Fruit fly (Drosophila melanogaster) whole organism, embryonic: ENCODE data around the gene Eip75B.

Experiments used
- Adf1 ChIP-seq: fragments of 200-800 bp; sonication (Bioruptor generic); IDR thresholded peaks from 2 replicates; pipeline ENCODE4 v1.3.6; 2022; ENCODE audit warnings: missing biosample characterization, missing genetic modification characterization
- BEAF-32 ChIP-seq: fragments of 200-800 bp; sonication (Bioruptor generic); optimal IDR thresholded peaks from 3 replicates; lab custom pipeline; 2017; ENCODE audit warnings: missing biosample characterization, missing genetic modification characterization, mild to moderate bottlenecking, moderate library complexity, missing genetic modification reagents
- CG10543 ChIP-seq: fragments of 200-800 bp; sonication (Bioruptor generic); optimal IDR thresholded peaks from 3 replicates; lab custom pipeline; 2017; ENCODE audit warnings: missing biosample characterization, mild to moderate bottlenecking, missing genetic modification characterization, moderate library complexity
- CG12391 ChIP-seq: fragments of 200-800 bp; sonication (Bioruptor generic); optimal IDR thresholded peaks from 3 replicates; lab custom pipeline; 2018; ENCODE audit warnings: missing biosample characterization, mild to moderate bottlenecking, missing genetic modification characterization, moderate library complexity
- CG12942 ChIP-seq: fragments of 200-800 bp; sonication (Bioruptor generic); optimal IDR thresholded peaks from 3 replicates; lab custom pipeline; 2016; ENCODE audit warnings: missing biosample characterization, missing genetic modification characterization
- CG13775 ChIP-seq: fragments of 200-800 bp; sonication (Bioruptor generic); optimal IDR thresholded peaks from 3 replicates; lab custom pipeline; 2017; ENCODE audit warnings: missing biosample characterization, mild to moderate bottlenecking, missing genetic modification characterization
- CG13894 ChIP-seq: fragments of 200-800 bp; sonication (Bioruptor generic); optimal IDR thresholded peaks from 3 replicates; lab custom pipeline; 2018; ENCODE audit warnings: missing biosample characterization, mild to moderate bottlenecking, missing genetic modification characterization, moderate library complexity
- CG1603 ChIP-seq: fragments of 200-800 bp; sonication (Bioruptor generic); optimal IDR thresholded peaks from 2 replicates; lab custom pipeline; 2019; ENCODE audit warnings: missing biosample characterization, mild to moderate bottlenecking, missing genetic modification characterization, moderate library complexity
- CG1832 ChIP-seq: fragments of 200-800 bp; sonication (Bioruptor generic); optimal IDR thresholded peaks from 2 replicates; lab custom pipeline; 2017; ENCODE audit warnings: missing biosample characterization, mild to moderate bottlenecking, missing genetic modification characterization, inconsistent platforms
- CG18599 ChIP-seq: fragments of 200-800 bp; sonication (Bioruptor generic); optimal IDR thresholded peaks from 3 replicates; lab custom pipeline; 2017; ENCODE audit warnings: missing biosample characterization, missing genetic modification characterization, mild to moderate bottlenecking, moderate library complexity, missing genetic modification reagents
- CG2120 ChIP-seq: fragments of 200-800 bp; sonication (Bioruptor generic); optimal IDR thresholded peaks from 3 replicates; lab custom pipeline; 2016; ENCODE audit warnings: missing biosample characterization, missing genetic modification characterization
- CG31388 ChIP-seq: fragments of 200-800 bp; sonication (Bioruptor generic); optimal IDR thresholded peaks from 2 replicates; lab custom pipeline; 2016; ENCODE audit warnings: missing biosample characterization, missing genetic modification characterization
- CG32532 ChIP-seq: fragments of 200-800 bp; sonication (Bioruptor generic); IDR thresholded peaks from 2 replicates; pipeline ENCODE4 v1.3.6; 2022; ENCODE audit warnings: missing biosample characterization, missing genetic modification characterization
- CG4282 ChIP-seq: fragments of 200-800 bp; sonication (Bioruptor generic); optimal IDR thresholded peaks from 2 replicates; lab custom pipeline; 2016; ENCODE audit warnings: missing biosample characterization, missing genetic modification characterization
- CG4424 ChIP-seq: fragments of 200-800 bp; sonication (Bioruptor generic); optimal IDR thresholded peaks from 3 replicates; lab custom pipeline; 2016; ENCODE audit warnings: missing biosample characterization, missing genetic modification characterization
- CG4617 ChIP-seq: fragments of 200-800 bp; sonication (Bioruptor generic); optimal IDR thresholded peaks from 3 replicates; lab custom pipeline; 2016; ENCODE audit warnings: missing biosample characterization, missing genetic modification characterization, borderline replicate concordance
- CG4707 ChIP-seq: fragments of 200-800 bp; sonication (Bioruptor generic); optimal IDR thresholded peaks from 2 replicates; lab custom pipeline; 2018; ENCODE audit warnings: missing biosample characterization, mild to moderate bottlenecking, missing genetic modification characterization, moderate library complexity
- CG4820 ChIP-seq: fragments of 200-800 bp; sonication (Bioruptor generic); optimal IDR thresholded peaks from 3 replicates; lab custom pipeline; 2016; ENCODE audit warnings: missing biosample characterization, missing genetic modification characterization
- CG6683 ChIP-seq: fragments of 200-800 bp; sonication (Bioruptor generic); optimal IDR thresholded peaks from 2 replicates; lab custom pipeline; 2017; ENCODE audit warnings: missing biosample characterization, mild to moderate bottlenecking, missing genetic modification characterization, missing genetic modification reagents
- CG7372 ChIP-seq: fragments of 200-800 bp; sonication (Bioruptor generic); IDR thresholded peaks from 2 replicates; pipeline ENCODE4 v1.3.6; 2022; ENCODE audit warnings: missing biosample characterization, missing genetic modification characterization
- CG7839 ChIP-seq: fragments of 200-800 bp; sonication (Bioruptor generic); optimal IDR thresholded peaks from 3 replicates; lab custom pipeline; 2018; ENCODE audit warnings: missing biosample characterization, mild to moderate bottlenecking, missing genetic modification characterization, moderate library complexity
- CG7987 ChIP-seq: fragments of 200-800 bp; sonication (Bioruptor generic); optimal IDR thresholded peaks from 2 replicates; lab custom pipeline; 2018; ENCODE audit warnings: missing biosample characterization, mild to moderate bottlenecking, missing genetic modification characterization, moderate library complexity
- CG9609 ChIP-seq: fragments of 200-800 bp; sonication (Bioruptor generic); optimal IDR thresholded peaks from 3 replicates; lab custom pipeline; 2016; ENCODE audit warnings: missing biosample characterization, missing genetic modification characterization
- CG9797 ChIP-seq: fragments of 200-800 bp; sonication (Bioruptor generic); optimal IDR thresholded peaks from 3 replicates; lab custom pipeline; 2018; ENCODE audit warnings: missing biosample characterization, mild to moderate bottlenecking, missing genetic modification characterization
- GATAe ChIP-seq: fragments of 200-800 bp; sonication (Bioruptor generic); conservative IDR thresholded peaks from 2 replicates; pipeline ENCODE4 v1.3.6; 2022; ENCODE audit warnings: missing biosample characterization, missing genetic modification characterization
- Hand ChIP-seq: fragments of 200-800 bp; sonication (Bioruptor generic); optimal IDR thresholded peaks from 2 replicates; lab custom pipeline; 2017; ENCODE audit warnings: mild to moderate bottlenecking, missing biosample characterization, missing genetic modification reagents, missing genetic modification characterization
- Med ChIP-seq: fragments of 200-800 bp; sonication (Bioruptor generic); peaks from one replicate; lab custom pipeline; 2016; ENCODE audit warnings: missing biosample characterization, missing genetic modification characterization, mild to moderate bottlenecking, inconsistent platforms, moderate library complexity
- Meics ChIP-seq: fragments of 200-800 bp; sonication (Bioruptor generic); optimal IDR thresholded peaks from 2 replicates; lab custom pipeline; 2017; ENCODE audit warnings: missing biosample characterization, mild to moderate bottlenecking, missing genetic modification characterization
- Nf-YB ChIP-seq: fragments of 200-800 bp; sonication (Bioruptor generic); optimal IDR thresholded peaks from 3 replicates; lab custom pipeline; 2019; ENCODE audit warnings: missing biosample characterization, mild to moderate bottlenecking, missing genetic modification characterization, moderate library complexity
- Oaz ChIP-seq: fragments of 200-800 bp; sonication (Bioruptor generic); IDR thresholded peaks from 2 replicates; pipeline ENCODE4 v1.3.6; 2022; ENCODE audit warnings: missing biosample characterization, missing genetic modification characterization
- Sin3A ChIP-seq: fragments of >200 bp; optimal IDR thresholded peaks from 2 replicates; lab custom pipeline; 2018
- Sox100B ChIP-seq: fragments of 200-800 bp; sonication (Bioruptor generic); optimal IDR thresholded peaks from 3 replicates; lab custom pipeline; 2018; ENCODE audit warnings: missing biosample characterization, mild to moderate bottlenecking, missing genetic modification characterization
- Sox102F ChIP-seq: fragments of 200-800 bp; sonication (Bioruptor generic); optimal IDR thresholded peaks from 2 replicates; lab custom pipeline; 2018; ENCODE audit warnings: missing biosample characterization, mild to moderate bottlenecking, missing genetic modification characterization, moderate library complexity
- Sry-δ ChIP-seq: fragments of 200-800 bp; sonication (Bioruptor generic); optimal IDR thresholded peaks from 2 replicates; lab custom pipeline; 2016; ENCODE audit warnings: missing biosample characterization, missing genetic modification characterization
- aop ChIP-seq: fragments of 200-800 bp; sonication (Bioruptor generic); IDR thresholded peaks from 2 replicates; pipeline ENCODE4 v1.3.6; 2022; ENCODE audit warnings: missing biosample characterization, missing genetic modification characterization
- chn ChIP-seq: fragments of 200-800 bp; sonication (Bioruptor generic); optimal IDR thresholded peaks from 2 replicates; lab custom pipeline; 2016; ENCODE audit warnings: missing biosample characterization, missing genetic modification characterization
- da ChIP-seq: fragments of 200-800 bp; sonication (Bioruptor generic); optimal IDR thresholded peaks from 2 replicates; lab custom pipeline; 2016; ENCODE audit warnings: missing biosample characterization, missing genetic modification characterization
- danr ChIP-seq: fragments of 200-800 bp; sonication (Bioruptor generic); IDR thresholded peaks from 2 replicates; pipeline ENCODE4 v1.3.6; 2022; ENCODE audit warnings: missing biosample characterization, missing genetic modification characterization
- dm ChIP-seq: fragments of 200-800 bp; sonication (Bioruptor generic); optimal IDR thresholded peaks from 3 replicates; lab custom pipeline; 2016; ENCODE audit warnings: missing biosample characterization, missing genetic modification characterization
- ftz-f1 ChIP-seq: fragments of 200-800 bp; sonication (Bioruptor generic); optimal IDR thresholded peaks from 2 replicates; lab custom pipeline; 2016; ENCODE audit warnings: missing biosample characterization, missing genetic modification characterization
- gfzf ChIP-seq: fragments of 200-800 bp; sonication (Bioruptor generic); optimal IDR thresholded peaks from 2 replicates; lab custom pipeline; 2016; ENCODE audit warnings: missing biosample characterization, mild to moderate bottlenecking, missing genetic modification characterization, moderate library complexity
- grn ChIP-seq: fragments of 200-800 bp; sonication (Bioruptor generic); optimal IDR thresholded peaks from 3 replicates; lab custom pipeline; 2017; ENCODE audit warnings: missing biosample characterization, missing genetic modification characterization
- her ChIP-seq: fragments of 200-800 bp; sonication (Bioruptor generic); optimal IDR thresholded peaks from 2 replicates; lab custom pipeline; 2016; ENCODE audit warnings: missing biosample characterization, missing genetic modification characterization
- jigr1 ChIP-seq: fragments of 200-800 bp; sonication (Bioruptor generic); IDR thresholded peaks from 3 replicates; pipeline ENCODE4 v1.3.6; 2022; ENCODE audit warnings: missing biosample characterization, missing genetic modification characterization
- ken ChIP-seq: fragments of 200-800 bp; sonication (Bioruptor generic); IDR thresholded peaks from 3 replicates; pipeline ENCODE4 v1.3.6; 2022; ENCODE audit warnings: missing biosample characterization, missing genetic modification characterization
- p53 ChIP-seq: fragments of 200-800 bp; sonication (Bioruptor generic); optimal IDR thresholded peaks from 2 replicates; lab custom pipeline; 2016; ENCODE audit warnings: missing biosample characterization, missing genetic modification characterization
- pita ChIP-seq: fragments of 200-800 bp; sonication (Bioruptor generic); optimal IDR thresholded peaks from 2 replicates; lab custom pipeline; 2017; ENCODE audit warnings: missing biosample characterization, mild to moderate bottlenecking, missing genetic modification characterization
- pum ChIP-seq: fragments of 200-800 bp; sonication (Bioruptor generic); optimal IDR thresholded peaks from 2 replicates; lab custom pipeline; 2016; ENCODE audit warnings: missing biosample characterization, missing genetic modification characterization
- so ChIP-seq: fragments of 200-800 bp; sonication (Bioruptor generic); IDR thresholded peaks from 3 replicates; pipeline ENCODE4 v1.3.6; 2022; ENCODE audit warnings: missing biosample characterization, missing genetic modification characterization
- sr ChIP-seq: fragments of 200-800 bp; sonication (Bioruptor generic); IDR thresholded peaks from 3 replicates; pipeline ENCODE4 v1.3.6; 2022; ENCODE audit warnings: missing biosample characterization, missing genetic modification characterization
- toy ChIP-seq: fragments of 200-800 bp; sonication (Bioruptor generic); IDR thresholded peaks from 2 replicates; pipeline ENCODE4 v1.3.6; 2022; ENCODE audit warnings: missing biosample characterization, missing genetic modification characterization
- vvl ChIP-seq: fragments of 200-800 bp; sonication (Bioruptor generic); IDR thresholded peaks from 2 replicates; pipeline ENCODE4 v1.3.6; 2022; ENCODE audit warnings: missing biosample characterization, missing genetic modification characterization
- zf30C ChIP-seq: fragments of 200-800 bp; sonication (Bioruptor generic); optimal IDR thresholded peaks from 3 replicates; lab custom pipeline; 2018; ENCODE audit warnings: missing biosample characterization, mild to moderate bottlenecking, missing genetic modification characterization

Gene Eip75B

DNA sequence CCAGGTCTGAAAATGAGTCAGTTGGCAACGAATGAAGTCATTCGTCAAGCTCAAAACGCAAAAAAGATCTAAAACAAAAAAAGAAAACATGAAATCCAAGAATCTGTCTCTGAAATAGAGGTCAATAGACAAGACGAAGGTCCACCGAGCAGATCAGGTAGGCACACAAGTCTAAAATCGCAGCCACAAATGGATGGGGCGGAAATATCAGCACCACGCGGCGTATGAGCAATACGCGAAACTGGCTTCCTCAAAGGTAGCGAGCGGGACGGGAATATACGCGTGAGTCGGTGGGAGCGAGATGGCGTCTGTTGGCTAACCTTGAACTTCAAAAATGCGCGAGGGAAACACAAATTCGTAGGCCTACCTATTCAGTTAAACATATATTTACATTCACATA lies 73.5 kb downstream of the Eip75B start (continued):
- no peak for TF ChIP-seq ken (GFP tag; lab: Robert Waterston, UW)
- TF ChIP-seq CG7372 = peak; percentile 61; the same call in 1 of the 2 replicates
- TF ChIP-seq Sox102F = no peak
- no peak for TF ChIP-seq CG9797 (GFP tag; lab: Kevin White, UChicago)
- peak; percentile 96 for TF ChIP-seq ftz-f1 (GFP tag; lab: Kevin White, UChicago)
- TF ChIP-seq chn (GFP tag; lab: Kevin White, UChicago) = no peak
- no peak for TF ChIP-seq CG4282
- peak; percentile 26; the same call in 1 of the 2 replicates for TF ChIP-seq toy
- peak; percentile 64 for TF ChIP-seq CG10543
- no peak for TF ChIP-seq Sry-δ (GFP tag; lab: Kevin White, UChicago)
- TF ChIP-seq CG4820 (GFP tag; lab: Kevin White, UChicago) = no peak
- TF ChIP-seq grn (GFP tag; lab: Kevin White, UChicago) = no peak
- no peak for TF ChIP-seq CG12391 (tag; lab: Kevin White, UChicago)
- no peak for TF ChIP-seq her
- TF ChIP-seq aop (GFP tag; lab: Robert Waterston, UW) = no peak
- TF ChIP-seq vvl (GFP tag; lab: Robert Waterston, UW) = peak; percentile 43
- peak; percentile 68 for TF ChIP-seq Med (GFP tag; lab: Kevin White, UChicago)
- no peak for TF ChIP-seq CG6683
- no peak for TF ChIP-seq CG31388 (GFP tag; lab: Kevin White, UChicago)
- TF ChIP-seq dm (GFP tag; lab: Kevin White, UChicago) = no peak
- no peak for TF ChIP-seq Adf1 (GFP tag; lab: Robert Waterston, UW)
- TF ChIP-seq CG7987 = peak; percentile 11
- TF ChIP-seq CG13775 (GFP tag; lab: Kevin White, UChicago) = no peak
- TF ChIP-seq Nf-YB (GFP tag; lab: Kevin White, UChicago) = no peak
- no peak for TF ChIP-seq Meics (GFP tag; lab: Kevin White, UChicago)
- TF ChIP-seq jigr1 (GFP tag; lab: Robert Waterston, UW) = no peak
- TF ChIP-seq p53 (GFP tag; lab: Kevin White, UChicago) = no peak
- no peak for TF ChIP-seq CG7839 (tag; lab: Kevin White, UChicago)
- TF ChIP-seq CG4617 (GFP tag; lab: Kevin White, UChicago) = no peak
- TF ChIP-seq Hand = no peak
- TF ChIP-seq Sin3A (lab: Kevin White, UChicago) = no peak
- TF ChIP-seq GATAe (GFP tag; lab: Robert Waterston, UW) = no peak
- no peak for TF ChIP-seq da (GFP tag; lab: Kevin White, UChicago)
- no peak for TF ChIP-seq CG1603 (tag; lab: Kevin White, UChicago)
- no peak for TF ChIP-seq danr (GFP tag; lab: Robert Waterston, UW)
- no peak for TF ChIP-seq gfzf (GFP tag; lab: Kevin White, UChicago)
- no peak for TF ChIP-seq BEAF-32 (GFP tag; lab: Kevin White, UChicago)
- TF ChIP-seq pita (GFP tag; lab: Kevin White, UChicago) = no peak
- TF ChIP-seq Oaz (GFP tag; lab: Robert Waterston, UW) = no peak
- peak; percentile 64 for TF ChIP-seq CG13894
- TF ChIP-seq CG1832 (GFP tag; lab: Kevin White, UChicago) = peak; percentile 61
- no peak for TF ChIP-seq Sox100B (GFP tag; lab: Kevin White, UChicago)
- TF ChIP-seq CG18599 (GFP tag; lab: Kevin White, UChicago) = no peak
- TF ChIP-seq CG12942 = no peak
- no peak for TF ChIP-seq CG9609 (GFP tag; lab: Kevin White, UChicago)
- no peak for TF ChIP-seq sr
- TF ChIP-seq CG4707 (GFP tag; lab: Kevin White, UChicago) = no peak
- no peak for TF ChIP-seq CG32532 (GFP tag; lab: Robert Waterston, UW)
- no peak for TF ChIP-seq pum (GFP tag; lab: Kevin White, UChicago)
- no peak for TF ChIP-seq zf30C
- no peak for TF ChIP-seq so (GFP tag; lab: Robert Waterston, UW)
- TF ChIP-seq CG2120 (GFP tag; lab: Kevin White, UChicago) = no peak
- TF ChIP-seq CG4424 (GFP tag; lab: Kevin White, UChicago) = no peak
